Worm (Caenorhabditis elegans) whole organism, mixed stage, embryonic: ENCODE measurements around the gene spo-11.

Experiments
- mab-5 ChIP-seq: fragments of 150-350 bp; optimal IDR thresholded peaks from 2 replicates; lab custom pipeline; 2014; ENCODE audit warnings: missing biosample characterization, missing genetic modification characterization
- nhr-28 ChIP-seq: fragments of 150-350 bp; optimal IDR thresholded peaks from 2 replicates; lab custom pipeline; 2014; ENCODE audit warnings: missing biosample characterization, missing genetic modification characterization
- unc-62 ChIP-seq: fragments of 150-350 bp; optimal IDR thresholded peaks from 2 replicates; lab custom pipeline; 2014; ENCODE audit warnings: missing biosample characterization, missing genetic modification reagents, missing genetic modification characterization

ce11 chrIV:11156526-11156925 is 31.9 kb upstream of the spo-11 start:
- TF ChIP-seq mab-5 (tag; lab: Kevin White, UChicago): no peak
- no peak for TF ChIP-seq unc-62 (GFP tag; lab: Kevin White, UChicago)
- no peak for TF ChIP-seq nhr-28 (tag; lab: Kevin White, UChicago)
